Worm (Caenorhabditis elegans) whole organism, young adult: ENCODE measurements around the gene Y43F8B.11.

ENCODE experiments used
- C06A6.2 ChIP-seq: fragments of 200-800 bp; sonication (Bioruptor generic); conservative IDR thresholded peaks from 2 replicates; pipeline ENCODE4 v1.3.6; 2022; ENCODE audit warnings: missing genetic modification characterization, missing compliant biosample characterization
- F23B12.7 ChIP-seq: sonication (generic microtip); optimal IDR thresholded peaks from 2 replicates; lab custom pipeline; 2017; ENCODE audit warnings: missing genetic modification characterization, mild to moderate bottlenecking, missing compliant biosample characterization, antibody characterized with exemption, moderate library complexity; ENCODE audit not compliant: insufficient read depth
- F33H1.4 ChIP-seq: fragments of 200-800 bp; sonication (Bioruptor generic); IDR thresholded peaks from 2 replicates; pipeline ENCODE4 v1.3.6; 2022; ENCODE audit warnings: missing genetic modification reagents, missing genetic modification characterization, missing compliant biosample characterization
- T07F8.4 ChIP-seq: sonication (generic microtip); optimal IDR thresholded peaks from 2 replicates; lab custom pipeline; 2016; ENCODE audit warnings: mild to moderate bottlenecking, missing genetic modification characterization, moderate library complexity, missing compliant biosample characterization
- T26A5.8 ChIP-seq: sonication (generic microtip); optimal IDR thresholded peaks from 2 replicates; lab custom pipeline; 2016; ENCODE audit warnings: missing genetic modification characterization, missing compliant biosample characterization
- Y53G8AR.9 ChIP-seq: fragments of 200-800 bp; sonication (Bioruptor generic); conservative IDR thresholded peaks from 2 replicates; pipeline ENCODE4 v1.3.6; 2022; ENCODE audit warnings: missing genetic modification reagents, missing genetic modification characterization, missing compliant biosample characterization
- aptf-2 ChIP-seq: fragments of 200-800 bp; sonication (Bioruptor generic); conservative IDR thresholded peaks from 2 replicates; pipeline ENCODE4 v1.3.6; 2022; ENCODE audit warnings: missing genetic modification reagents, missing genetic modification characterization, missing compliant biosample characterization
- ccch-3 ChIP-seq: fragments of 200-800 bp; sonication (Bioruptor generic); optimal IDR thresholded peaks from 2 replicates; lab custom pipeline; 2018; ENCODE audit warnings: mild to moderate bottlenecking, missing genetic modification characterization, missing compliant biosample characterization
- ceh-100 ChIP-seq: fragments of 200-800 bp; sonication (Bioruptor generic); IDR thresholded peaks from 2 replicates; pipeline ENCODE4 v1.3.6; 2022; ENCODE audit warnings: missing genetic modification reagents, missing genetic modification characterization, missing compliant biosample characterization
- ceh-58 ChIP-seq: fragments of 200-800 bp; sonication (Bioruptor generic); IDR thresholded peaks from 2 replicates; pipeline ENCODE4 v1.3.6; 2022; ENCODE audit warnings: missing genetic modification characterization, missing compliant biosample characterization
- ceh-79 ChIP-seq: sonication (generic microtip); optimal IDR thresholded peaks from 2 replicates; lab custom pipeline; 2017; ENCODE audit warnings: mild to moderate bottlenecking, missing genetic modification characterization, missing compliant biosample characterization
- chd-7 ChIP-seq: sonication (generic microtip); optimal IDR thresholded peaks from 2 replicates; lab custom pipeline; 2016; ENCODE audit warnings: mild to moderate bottlenecking, missing genetic modification characterization, moderate library complexity, missing compliant biosample characterization
- die-1 ChIP-seq: sonication (generic microtip); optimal IDR thresholded peaks from 2 replicates; lab custom pipeline; 2016; ENCODE audit warnings: missing genotype, mild to moderate bottlenecking, missing genetic modification characterization, missing compliant biosample characterization
- ekl-4 ChIP-seq: fragments of 200-800 bp; sonication (Bioruptor generic); IDR thresholded peaks from 2 replicates; pipeline ENCODE4 v1.3.6; 2022; ENCODE audit warnings: missing genetic modification reagents, missing genetic modification characterization, missing compliant biosample characterization
- ets-4 ChIP-seq: fragments of 200-800 bp; sonication (Bioruptor generic); optimal IDR thresholded peaks from 2 replicates; lab custom pipeline; 2018; ENCODE audit warnings: mild to moderate bottlenecking, missing genetic modification characterization, missing compliant biosample characterization
- hlh-26 ChIP-seq: fragments of 200-800 bp; sonication (Bioruptor generic); conservative IDR thresholded peaks from 2 replicates; pipeline ENCODE4 v1.3.6; 2022; ENCODE audit warnings: missing genetic modification reagents, missing genetic modification characterization, missing compliant biosample characterization
- let-607 ChIP-seq, 2 experiments: fragments of 200-800 bp in 1 of 2; sonication (Bioruptor generic) in 1 of 2; sonication (generic microtip) in 1 of 2; optimal IDR thresholded peaks; 2 replicates each; lab custom pipeline; 2016 to 2018; ENCODE audit warnings: mild to moderate bottlenecking in 2 of 2, missing compliant biosample characterization in 2 of 2, missing genetic modification characterization in 2 of 2, moderate library complexity in 2 of 2, missing genotype in 1 of 2
- lin-40 ChIP-seq: sonication (generic microtip); optimal IDR thresholded peaks from 2 replicates; lab custom pipeline; 2016; ENCODE audit warnings: missing genetic modification characterization, mild to moderate bottlenecking, missing compliant biosample characterization, missing genotype, missing genetic modification reagents
- madf-6 ChIP-seq: fragments of 200-800 bp; sonication (Bioruptor generic); IDR thresholded peaks from 2 replicates; pipeline ENCODE4 v1.3.6; 2022; ENCODE audit warnings: missing genetic modification reagents, missing genetic modification characterization, missing compliant biosample characterization
- madf-8 ChIP-seq: fragments of 200-800 bp; sonication (Bioruptor generic); conservative IDR thresholded peaks from 2 replicates; pipeline ENCODE4 v1.3.6; 2022; ENCODE audit warnings: missing genetic modification reagents, missing genetic modification characterization, missing compliant biosample characterization
- nfyb-1 ChIP-seq: fragments of 200-800 bp; sonication (Bioruptor generic); IDR thresholded peaks from 2 replicates; pipeline ENCODE4 v1.3.6; 2022; ENCODE audit warnings: missing genetic modification reagents, missing genetic modification characterization, missing compliant biosample characterization
- nhr-90 ChIP-seq: sonication (generic microtip); optimal IDR thresholded peaks from 2 replicates; lab custom pipeline; 2016; ENCODE audit warnings: missing genotype, mild to moderate bottlenecking, missing genetic modification characterization, missing compliant biosample characterization
- pbrm-1 ChIP-seq: fragments of 200-800 bp; sonication (Bioruptor generic); IDR thresholded peaks from 2 replicates; pipeline ENCODE4 v1.3.6; 2022; ENCODE audit warnings: missing genetic modification reagents, missing genetic modification characterization, missing compliant biosample characterization
- rcor-1 ChIP-seq: fragments of 200-800 bp; sonication (Bioruptor generic); IDR thresholded peaks from 2 replicates; pipeline ENCODE4 v1.3.6; 2022; ENCODE audit warnings: missing genetic modification reagents, missing genetic modification characterization, missing compliant biosample characterization
- snpc-1.3 ChIP-seq: sonication (generic microtip); optimal IDR thresholded peaks from 2 replicates; lab custom pipeline; 2017; ENCODE audit warnings: missing genetic modification characterization, mild to moderate bottlenecking, missing compliant biosample characterization, antibody characterized with exemption, moderate library complexity, missing genotype, missing genetic modification reagents; ENCODE audit not compliant: insufficient read depth
- tbp1 ChIP-seq: fragments of 200-800 bp; sonication (Bioruptor generic); optimal IDR thresholded peaks from 2 replicates; lab custom pipeline; 2018; ENCODE audit warnings: mild to moderate bottlenecking, missing genetic modification characterization, missing compliant biosample characterization
- tlf-1 ChIP-seq: fragments of 200-800 bp; sonication (Bioruptor generic); optimal IDR thresholded peaks from 2 replicates; lab custom pipeline; 2018; ENCODE audit warnings: mild to moderate bottlenecking, missing genetic modification characterization, missing compliant biosample characterization
- xnd-1 ChIP-seq: sonication (generic microtip); optimal IDR thresholded peaks from 2 replicates; lab custom pipeline; 2016; ENCODE audit warnings: missing genotype, missing genetic modification reagents, missing genetic modification characterization, missing compliant biosample characterization
- zfh-2 ChIP-seq: fragments of 200-800 bp; sonication (Bioruptor generic); conservative IDR thresholded peaks from 2 replicates; pipeline ENCODE4 v1.3.6; 2022; ENCODE audit warnings: missing genetic modification reagents, missing genetic modification characterization, missing compliant biosample characterization
- ztf-18 ChIP-seq: sonication (generic microtip); optimal IDR thresholded peaks from 2 replicates; lab custom pipeline; 2016; ENCODE audit warnings: missing genotype, mild to moderate bottlenecking, missing genetic modification characterization, missing compliant biosample characterization
- ztf-3 ChIP-seq: fragments of 200-800 bp; sonication (Bioruptor generic); optimal IDR thresholded peaks from 2 replicates; lab custom pipeline; 2018; ENCODE audit warnings: mild to moderate bottlenecking, missing genetic modification characterization, missing compliant biosample characterization
- ztf-6 ChIP-seq: fragments of 200-800 bp; sonication (Bioruptor generic); IDR thresholded peaks from 2 replicates; pipeline ENCODE4 v1.3.6; 2022; ENCODE audit warnings: missing genetic modification reagents, missing genetic modification characterization, missing compliant biosample characterization

The Y43F8B.11 gene

DNA sequence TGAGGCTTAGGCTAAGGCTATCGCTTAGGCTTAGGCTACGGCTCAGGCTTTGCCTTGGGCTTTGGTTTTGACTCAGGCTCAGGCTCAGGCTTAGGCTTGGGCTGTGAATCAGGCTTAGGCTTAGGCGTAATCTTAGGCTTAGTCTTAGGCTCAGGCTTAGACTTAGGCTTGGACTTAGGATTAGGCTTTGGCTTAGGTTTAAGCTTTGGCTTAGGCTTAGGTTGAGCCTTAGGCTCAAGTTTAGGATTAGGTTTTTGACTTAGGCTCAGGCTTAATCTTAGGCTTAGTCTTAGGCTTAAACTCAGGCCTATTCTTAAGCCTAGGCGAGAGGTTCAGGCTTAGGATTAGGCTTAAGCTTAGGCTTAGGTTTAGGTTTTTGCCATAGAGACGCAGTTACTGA lies 39.9 kb downstream of the Y43F8B.11 start:
- TF ChIP-seq ztf-3 (GFP tag; lab: Kevin White, UChicago) = no peak
- TF ChIP-seq hlh-26 (GFP tag; lab: Robert Waterston, UW) = no peak
- TF ChIP-seq ztf-18 (tag; lab: Kevin White, UChicago) = no peak
- no peak for TF ChIP-seq chd-7
- no peak for TF ChIP-seq ccch-3 (GFP tag; lab: Kevin White, UChicago)
- no peak for TF ChIP-seq ceh-58 (GFP tag; lab: Robert Waterston, UW)
- no peak for TF ChIP-seq Y53G8AR.9 (GFP tag; lab: Robert Waterston, UW)
- no peak for TF ChIP-seq ekl-4 (GFP tag; lab: Robert Waterston, UW)
- TF ChIP-seq aptf-2 (GFP tag; lab: Robert Waterston, UW) = no peak
- no peak for TF ChIP-seq C06A6.2 (GFP tag; lab: Robert Waterston, UW)
- TF ChIP-seq rcor-1 (GFP tag; lab: Robert Waterston, UW) = no peak
- TF ChIP-seq tlf-1 (GFP tag; lab: Kevin White, UChicago) = no peak
- TF ChIP-seq ceh-79 = no peak
- no peak for TF ChIP-seq snpc-1.3 (tag; lab: Kevin White, UChicago)
- no peak for TF ChIP-seq ets-4

ce11 chrV:19510925-19511324 lies 40.4 kb downstream of the Y43F8B.11 start:
- TF ChIP-seq tbp1 (no peak), zfh-2 (GFP tag; lab: Robert Waterston, UW) (peak; percentile 72; the same call in 1 of the 2 replicates), die-1 (tag; lab: Kevin White, UChicago) (no peak), nfyb-1 (no peak)

DNA sequence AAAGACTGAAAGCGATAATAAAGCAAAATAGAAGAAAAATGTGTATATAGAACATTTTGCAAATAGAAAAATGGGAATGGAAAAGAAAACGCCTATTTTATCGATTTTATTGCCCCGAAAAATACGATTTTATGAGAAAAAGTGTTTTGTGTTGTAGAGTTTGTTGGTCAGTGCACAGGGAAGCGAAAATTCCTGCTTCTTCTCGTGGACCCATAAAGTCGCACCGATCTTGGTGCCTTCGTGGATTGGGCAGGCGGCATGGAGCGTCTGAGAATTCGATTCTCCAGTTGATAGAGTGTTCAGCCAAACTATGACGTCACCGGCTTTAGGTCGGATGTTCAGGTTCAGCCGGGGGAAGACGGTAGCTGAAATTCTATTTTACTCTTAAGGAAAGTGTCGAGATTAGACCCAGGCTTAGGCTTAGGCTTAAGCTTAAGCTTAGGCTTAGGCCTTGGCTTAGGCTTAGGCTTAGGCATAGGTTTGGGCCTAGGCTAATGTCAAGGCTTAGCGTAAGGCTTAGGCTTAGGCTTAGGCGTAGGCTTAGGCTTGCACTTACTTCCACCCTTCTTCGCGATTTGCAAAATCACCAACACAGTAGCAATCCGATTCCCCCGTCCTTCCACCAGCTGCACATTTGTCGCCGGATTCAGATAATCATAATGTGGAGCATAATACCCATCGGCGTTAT lies 41.9 kb downstream of the Y43F8B.11 start, which contains the start of gene Y43F8B.19:
Gene Y43F8B.19, minus strand, starts transcription at position 51 of the 688 bp plus-strand sequence.
- TF ChIP-seq lin-40 (no peak), madf-6 (GFP tag; lab: Robert Waterston, UW) (no peak), T07F8.4 (no peak), nhr-90 (tag; lab: Kevin White, UChicago) (no peak), xnd-1 (tag; lab: Kevin White, UChicago) (no peak)

DNA sequence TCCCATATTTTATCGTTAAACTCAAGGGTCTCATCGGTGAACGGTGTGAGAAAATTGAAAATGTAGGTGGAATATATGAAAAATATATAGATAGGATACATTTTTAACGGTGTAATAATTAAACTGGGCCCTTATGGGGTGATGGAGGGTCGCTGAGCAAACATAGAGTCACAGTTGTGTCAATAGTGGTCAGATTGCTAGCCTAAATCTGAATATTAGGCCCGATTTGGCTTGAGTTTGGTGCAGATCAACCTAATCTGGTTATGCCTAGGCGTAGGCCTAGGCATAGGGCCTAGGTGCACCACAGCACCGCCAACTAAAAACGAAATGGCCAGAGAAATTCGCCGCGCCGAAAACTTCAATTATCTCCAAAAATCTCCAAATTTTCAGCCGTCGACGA lies 43.1 kb downstream of the Y43F8B.11 start, which contains the start of gene phy-4:
Gene phy-4, minus strand, starts transcription at position 101 of the 400 bp plus-strand sequence.
- TF ChIP-seq nfyb-1 (no peak), T26A5.8 (tag; lab: Kevin White, UChicago) (no peak), pbrm-1 (GFP tag; lab: Robert Waterston, UW) (no peak), F23B12.7 (no peak), let-607 (tag; optimal IDR thresholded peaks at IDR 0.05; lab: Kevin White, UChicago) (no peak), F33H1.4 (GFP tag; lab: Robert Waterston, UW) (no peak), ztf-6 (no peak), ceh-100 (GFP tag; lab: Robert Waterston, UW) (no peak), madf-8 (GFP tag; lab: Robert Waterston, UW) (no peak)
